Worm (Caenorhabditis elegans) whole organism, L4 larva: ENCODE measurements around the gene paqr-1.
A peak's percentile ranks its signal among the peaks of the same experiment; 100 is the strongest.

Source experiments
- F10B5.3 ChIP-seq: sonication (generic microtip); optimal IDR thresholded peaks from 2 replicates; lab custom pipeline; 2016; ENCODE audit warnings: mild to moderate bottlenecking, missing genetic modification characterization, missing compliant biosample characterization
- R02D3.7 ChIP-seq: fragments of 150-350 bp; sonication (generic microtip); optimal IDR thresholded peaks from 3 replicates; lab custom pipeline; 2014; ENCODE audit warnings: missing biosample characterization, missing genetic modification characterization
- T20F7.1 ChIP-seq: fragments of 200-800 bp; sonication (Bioruptor generic); optimal IDR thresholded peaks from 2 replicates; lab custom pipeline; 2018; ENCODE audit warnings: mild to moderate bottlenecking, missing genetic modification characterization, missing compliant biosample characterization
- T26A8.4 ChIP-seq: fragments of 200-800 bp; sonication (Bioruptor generic); IDR thresholded peaks from 2 replicates; pipeline ENCODE4 v1.3.6; 2022; ENCODE audit warnings: missing genetic modification characterization, missing compliant biosample characterization
- Y5F2A.4 ChIP-seq: fragments of 200-800 bp; sonication (Bioruptor generic); optimal IDR thresholded peaks from 2 replicates; lab custom pipeline; 2018; ENCODE audit warnings: mild to moderate bottlenecking, missing genetic modification characterization, missing compliant biosample characterization
- ZK546.5 ChIP-seq, 2 experiments: sonication (generic microtip); optimal IDR thresholded peaks; 2 replicates each; lab custom pipeline; 2017; ENCODE audit warnings: missing biosample characterization in 2 of 2, missing genetic modification characterization in 2 of 2
- aha-1 ChIP-seq: fragments of 150-350 bp; peaks from one replicate; lab custom pipeline; 2014; ENCODE audit warnings: missing biosample characterization, missing genetic modification characterization
- ama-1 ChIP-seq: fragments of 150-350 bp; optimal IDR thresholded peaks from 2 replicates; lab custom pipeline; 2014; ENCODE audit warnings: inconsistent platforms, mixed read lengths
- arid-1 ChIP-seq: fragments of 200-800 bp; sonication (Bioruptor generic); conservative IDR thresholded peaks from 2 replicates; pipeline ENCODE4 v1.3.6; 2022; ENCODE audit warnings: missing genetic modification reagents, missing genetic modification characterization, missing compliant biosample characterization
- attf-4 ChIP-seq: sonication (generic microtip); optimal IDR thresholded peaks from 3 replicates; lab custom pipeline; 2017; ENCODE audit warnings: missing biosample characterization, missing genetic modification characterization
- ceh-28 ChIP-seq: fragments of 150-350 bp; optimal IDR thresholded peaks from 2 replicates; lab custom pipeline; 2014; ENCODE audit warnings: missing biosample characterization, missing genetic modification reagents, missing genetic modification characterization
- ceh-32 ChIP-seq: sonication (generic microtip); optimal IDR thresholded peaks from 2 replicates; lab custom pipeline; 2016; ENCODE audit warnings: mild to moderate bottlenecking, missing genetic modification characterization, missing compliant biosample characterization; ENCODE audit not compliant: poor library complexity
- cey-2 ChIP-seq: sonication (generic microtip); optimal IDR thresholded peaks from 3 replicates; lab custom pipeline; 2017; ENCODE audit warnings: missing genetic modification characterization, mild to moderate bottlenecking, missing compliant biosample characterization, antibody characterized with exemption, borderline replicate concordance; ENCODE audit not compliant: insufficient read depth
- daf-12 ChIP-seq: fragments of 150-350 bp; optimal IDR thresholded peaks from 2 replicates; lab custom pipeline; 2014; ENCODE audit warnings: missing biosample characterization, missing genetic modification reagents, missing genetic modification characterization
- daf-16 ChIP-seq, 3 experiments: sonication (generic microtip); optimal IDR thresholded peaks; 2 replicates each; lab custom pipeline; 2016 to 2017; ENCODE audit warnings: missing genetic modification characterization in 3 of 3, missing genetic modification reagents in 3 of 3, mild to moderate bottlenecking in 2 of 3, missing compliant biosample characterization in 2 of 3, missing biosample characterization in 1 of 3, moderate library complexity in 1 of 3
- daf-19 ChIP-seq: fragments of 200-800 bp; sonication (Bioruptor generic); conservative IDR thresholded peaks from 2 replicates; pipeline ENCODE4 v1.3.6; 2022; ENCODE audit warnings: missing genetic modification characterization, missing compliant biosample characterization
- dmd-6 ChIP-seq: fragments of 200-800 bp; sonication (Bioruptor generic); IDR thresholded peaks from 2 replicates; pipeline ENCODE4 v1.3.6; 2022; ENCODE audit warnings: missing genetic modification reagents, missing genetic modification characterization, missing compliant biosample characterization
- dve-1 ChIP-seq: sonication (generic microtip); optimal IDR thresholded peaks from 2 replicates; lab custom pipeline; 2017; ENCODE audit warnings: antibody characterized with exemption, mild to moderate bottlenecking, missing genetic modification characterization, missing compliant biosample characterization; ENCODE audit not compliant: insufficient read depth
- egl-43 ChIP-seq: fragments of 200-800 bp; sonication (Bioruptor generic); IDR thresholded peaks from 2 replicates; pipeline ENCODE4 v1.3.6; 2022; ENCODE audit warnings: missing genetic modification reagents, missing genetic modification characterization, missing compliant biosample characterization
- fos-1 ChIP-seq: fragments of 150-350 bp; optimal IDR thresholded peaks from 2 replicates; lab custom pipeline; 2014; ENCODE audit warnings: missing biosample characterization, missing genetic modification characterization
- hlh-11 ChIP-seq: fragments of 200-800 bp; sonication (Bioruptor generic); optimal IDR thresholded peaks from 2 replicates; lab custom pipeline; 2018; ENCODE audit warnings: mild to moderate bottlenecking, missing genetic modification characterization, missing compliant biosample characterization
- hlh-30 ChIP-seq: sonication (generic microtip); optimal IDR thresholded peaks from 2 replicates; lab custom pipeline; 2017; ENCODE audit warnings: antibody characterized with exemption, mild to moderate bottlenecking, missing genetic modification characterization, missing compliant biosample characterization; ENCODE audit not compliant: insufficient read depth
- lim-7 ChIP-seq: fragments of 200-800 bp; sonication (Bioruptor generic); IDR thresholded peaks from 2 replicates; pipeline ENCODE4 v1.3.6; 2022; ENCODE audit warnings: missing genetic modification characterization, missing compliant biosample characterization
- lin-1 ChIP-seq: fragments of 200-800 bp; sonication (Bioruptor generic); IDR thresholded peaks from 2 replicates; pipeline ENCODE4 v1.3.6; 2022; ENCODE audit warnings: missing genetic modification reagents, missing genetic modification characterization, missing compliant biosample characterization
- lin-13 ChIP-seq: fragments of 150-350 bp; optimal IDR thresholded peaks from 2 replicates; lab custom pipeline; 2014; ENCODE audit warnings: missing biosample characterization, missing genetic modification reagents, missing genetic modification characterization
- lin-15B ChIP-seq: fragments of 150-350 bp; sonication (generic microtip); optimal IDR thresholded peaks from 3 replicates; lab custom pipeline; 2014; ENCODE audit warnings: missing biosample characterization, missing genetic modification characterization
- lin-38 ChIP-seq: fragments of 200-800 bp; sonication (Bioruptor generic); IDR thresholded peaks from 2 replicates; pipeline ENCODE4 v1.3.6; 2022; ENCODE audit warnings: missing genetic modification reagents, missing genetic modification characterization, missing compliant biosample characterization
- lin-39 ChIP-seq: fragments of 150-350 bp; optimal IDR thresholded peaks from 2 replicates; lab custom pipeline; 2014; ENCODE audit warnings: missing biosample characterization, missing genetic modification reagents, missing genetic modification characterization
- lsy-2 ChIP-seq, 2 experiments: fragments of 150-350 bp in 1 of 2; sonication (generic microtip) in 1 of 2; optimal IDR thresholded peaks; 2 replicates each; lab custom pipeline; 2014 to 2017; ENCODE audit warnings: missing biosample characterization in 2 of 2, missing genetic modification characterization in 2 of 2
- mdl-1 ChIP-seq, 2 experiments: fragments of 150-350 bp in 1 of 2; sonication (generic microtip) in 1 of 2; optimal IDR thresholded peaks; 2 replicates each; lab custom pipeline; 2014 to 2017; ENCODE audit warnings: missing biosample characterization in 2 of 2, missing genetic modification characterization in 2 of 2
- mes-2 ChIP-seq: sonication (generic microtip); optimal IDR thresholded peaks from 2 replicates; lab custom pipeline; 2016; ENCODE audit warnings: missing genotype, mild to moderate bottlenecking, missing genetic modification characterization, missing compliant biosample characterization; ENCODE audit not compliant: poor library complexity, severe bottlenecking
- mxl-3 ChIP-seq: fragments of 200-800 bp; sonication (Bioruptor generic); optimal IDR thresholded peaks from 2 replicates; lab custom pipeline; 2018; ENCODE audit warnings: mild to moderate bottlenecking, missing genetic modification characterization, missing compliant biosample characterization
- nhr-102 ChIP-seq: sonication (generic microtip); optimal IDR thresholded peaks from 2 replicates; lab custom pipeline; 2016; ENCODE audit warnings: mild to moderate bottlenecking, missing genetic modification characterization, moderate library complexity, missing compliant biosample characterization
- nhr-11 ChIP-seq: fragments of 150-350 bp; optimal IDR thresholded peaks from 2 replicates; lab custom pipeline; 2014; ENCODE audit warnings: missing biosample characterization, missing genetic modification characterization
- nhr-111 ChIP-seq: fragments of 200-800 bp; sonication (Bioruptor generic); optimal IDR thresholded peaks from 2 replicates; lab custom pipeline; 2018; ENCODE audit warnings: mild to moderate bottlenecking, missing genetic modification characterization, missing compliant biosample characterization
- nhr-25 ChIP-seq: sonication (generic microtip); optimal IDR thresholded peaks from 2 replicates; lab custom pipeline; 2017; ENCODE audit warnings: missing genetic modification characterization, mild to moderate bottlenecking, missing compliant biosample characterization, antibody characterized with exemption, moderate library complexity, borderline replicate concordance; ENCODE audit not compliant: insufficient read depth
- nhr-42 ChIP-seq: fragments of 200-800 bp; sonication (Bioruptor generic); IDR thresholded peaks from 2 replicates; pipeline ENCODE4 v1.3.6; 2022; ENCODE audit warnings: missing genetic modification characterization, missing compliant biosample characterization
- nhr-48 ChIP-seq: sonication (generic microtip); optimal IDR thresholded peaks from 2 replicates; lab custom pipeline; 2016; ENCODE audit warnings: mild to moderate bottlenecking, missing genetic modification characterization, missing compliant biosample characterization
- nhr-6 ChIP-seq: fragments of 150-350 bp; optimal IDR thresholded peaks from 2 replicates; lab custom pipeline; 2014; ENCODE audit warnings: missing biosample characterization, missing genetic modification characterization
- nhr-76 ChIP-seq: fragments of 150-350 bp; optimal IDR thresholded peaks from 2 replicates; lab custom pipeline; 2014; ENCODE audit warnings: missing biosample characterization, missing genetic modification characterization
- nhr-77 ChIP-seq: fragments of 150-350 bp; optimal IDR thresholded peaks from 2 replicates; lab custom pipeline; 2014; ENCODE audit warnings: missing biosample characterization, missing genetic modification characterization
- pha-4 ChIP-seq, 2 experiments: fragments of 150-350 bp in 1 of 2; fragments of 200-800 bp in 1 of 2; sonication (Bioruptor generic) in 1 of 2; IDR thresholded peaks in 1 of 2; optimal IDR thresholded peaks in 1 of 2; 2 replicates each; pipeline versions ENCODE4 v1.3.6 to Lab custom; 2014 to 2022; ENCODE audit warnings: missing genetic modification characterization in 2 of 2, missing genetic modification reagents in 2 of 2, missing biosample characterization in 1 of 2, missing compliant biosample characterization in 1 of 2
- sdz-12 ChIP-seq: fragments of 200-800 bp; sonication (Bioruptor generic); optimal IDR thresholded peaks from 2 replicates; lab custom pipeline; 2018; ENCODE audit warnings: mild to moderate bottlenecking, missing genetic modification characterization, missing compliant biosample characterization
- tag-97 ChIP-seq: fragments of 200-800 bp; sonication (Bioruptor generic); IDR thresholded peaks from 2 replicates; pipeline ENCODE4 v1.3.6; 2022; ENCODE audit warnings: missing genetic modification characterization, missing compliant biosample characterization
- unc-130 ChIP-seq: sonication (generic microtip); optimal IDR thresholded peaks from 2 replicates; lab custom pipeline; 2016; ENCODE audit warnings: missing genetic modification reagents, missing genetic modification characterization, missing compliant biosample characterization
- zag-1 ChIP-seq: fragments of 150-350 bp; optimal IDR thresholded peaks from 2 replicates; lab custom pipeline; 2014; ENCODE audit warnings: missing biosample characterization, missing genetic modification characterization
- zip-11 ChIP-seq: fragments of 200-800 bp; sonication (Bioruptor generic); IDR thresholded peaks from 2 replicates; pipeline ENCODE4 v1.3.6; 2022; ENCODE audit warnings: missing genetic modification characterization, missing compliant biosample characterization

Gene paqr-1

DNA sequence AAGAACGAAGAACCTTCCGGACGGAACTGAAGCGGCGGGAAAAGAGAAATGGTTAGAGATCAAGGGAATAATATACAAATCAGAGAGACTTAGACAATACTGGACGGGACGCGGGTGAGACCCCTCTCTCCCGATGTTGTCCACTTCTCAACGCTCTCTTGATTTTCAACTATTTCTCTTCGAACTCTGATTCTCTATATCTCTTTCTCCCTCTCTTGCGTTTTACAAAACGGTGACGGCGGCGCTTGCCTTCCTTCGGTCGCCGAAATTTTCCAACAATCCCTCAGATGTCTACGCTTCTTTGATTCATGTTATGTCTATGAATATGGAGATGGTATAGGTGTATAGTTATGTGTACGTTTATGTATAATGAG is 21.5 kb upstream of the paqr-1 start (continued):
- no peak for TF ChIP-seq cey-2 (tag; lab: Kevin White, UChicago)
- TF ChIP-seq nhr-48 = no peak
- TF ChIP-seq nhr-76 (tag; lab: Kevin White, UChicago) = no peak
- no peak for TF ChIP-seq lin-39 (tag; lab: Kevin White, UChicago)
- no peak for TF ChIP-seq ZK546.5 (tag; optimal IDR thresholded peaks at IDR 0.05; lab: Kevin White, UChicago)
- TF ChIP-seq nhr-111 (GFP tag; lab: Kevin White, UChicago) = no peak
- TF ChIP-seq zip-11 (GFP tag; lab: Robert Waterston, UW) = no peak
- TF ChIP-seq sdz-12 = no peak
- TF ChIP-seq lin-38 = peak; percentile 49
- peak; percentile 30 for TF ChIP-seq nhr-6 (tag; lab: Kevin White, UChicago)
- TF ChIP-seq arid-1 (GFP tag; lab: Robert Waterston, UW) = 0 out of 2 replicates have a peak, but pooled peaks have one; percentile 36
- no peak for TF ChIP-seq egl-43 (GFP tag; lab: Robert Waterston, UW)
- no peak for TF ChIP-seq Y5F2A.4
- TF ChIP-seq T26A8.4 (GFP tag; lab: Robert Waterston, UW) = 0 out of 2 replicates have a peak, but pooled peaks have one; percentile 13
- TF ChIP-seq lin-13 (GFP tag; lab: Kevin White, UChicago) = peak; percentile 16
- peak in 1 of 2 experiments; percentile 1 for TF ChIP-seq daf-16 (GFP tag; optimal IDR thresholded peaks at IDR 0.05; lab: Kevin White, UChicago)
- TF ChIP-seq daf-16 (tag; optimal IDR thresholded peaks at IDR 0.05; lab: Kevin White, UChicago) = peak; percentile 67
- TF ChIP-seq mxl-3 (GFP tag; lab: Kevin White, UChicago) = peak; percentile 30
- no peak for TF ChIP-seq nhr-77 (tag; lab: Kevin White, UChicago)
- TF ChIP-seq unc-130 = no peak
- TF ChIP-seq lsy-2 (tag; optimal IDR thresholded peaks at IDR 0.05; lab: Kevin White, UChicago) = peak in 1 of 2 experiments; percentile 27
- peak; percentile 81 for TF ChIP-seq hlh-11 (tag; lab: Kevin White, UChicago)
- no peak for TF ChIP-seq ama-1 (lab: Kevin White, UChicago)
- TF ChIP-seq dmd-6 = peak; percentile 19; the same call in 1 of the 2 replicates
- no peak for TF ChIP-seq nhr-11
- no peak for TF ChIP-seq aha-1

DNA sequence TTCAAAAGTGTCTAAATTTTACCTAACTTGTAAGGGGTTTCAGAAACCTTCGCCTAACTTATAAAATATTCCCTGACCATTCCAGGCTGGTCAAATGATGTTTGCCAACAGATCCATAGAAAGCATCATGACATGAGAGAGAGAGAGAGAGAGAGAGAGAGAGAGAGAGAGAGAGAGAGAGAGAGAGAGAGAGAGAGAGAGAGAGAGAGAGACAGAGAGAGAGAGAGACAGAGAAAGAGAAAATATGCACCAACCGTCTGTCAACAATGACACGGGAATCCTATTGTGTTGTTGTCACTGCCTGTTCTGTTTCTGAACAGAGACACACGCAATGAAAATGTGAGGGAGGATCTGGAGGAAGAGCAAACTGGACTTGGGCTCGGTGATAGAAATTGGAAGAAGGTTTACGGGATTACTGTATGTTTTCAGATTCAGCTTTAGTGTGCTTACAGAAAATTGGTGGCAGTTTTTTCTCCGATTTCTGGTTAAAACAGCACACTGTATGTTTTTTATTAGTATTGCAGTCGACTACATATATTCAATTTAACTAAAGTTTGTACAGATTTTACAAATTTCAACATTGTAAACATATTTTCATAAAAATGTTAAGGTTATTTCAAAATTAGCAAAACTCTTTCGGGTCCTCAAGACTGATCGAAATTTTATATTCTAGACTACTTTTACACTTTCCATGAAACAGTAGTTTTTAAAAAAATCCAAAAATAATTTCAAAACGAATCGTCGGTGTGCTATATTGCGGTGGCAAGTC is 20.9 kb upstream of the paqr-1 start:
- TF ChIP-seq pha-4 (GFP tag; IDR thresholded peaks at IDR 0.05; lab: Robert Waterston, UW) = no peak; the same call in 1 of the 2 replicates
- peak; percentile 68 for TF ChIP-seq pha-4 (tag; optimal IDR thresholded peaks at IDR 0.05; lab: Kevin White, UChicago)
- TF ChIP-seq lim-7 = no peak
- no peak for TF ChIP-seq nhr-76 (tag; lab: Kevin White, UChicago)
- TF ChIP-seq lin-38 = no peak
- no peak for TF ChIP-seq fos-1 (tag; lab: Kevin White, UChicago)
- TF ChIP-seq ZK546.5 (tag; optimal IDR thresholded peaks at IDR 0.05; lab: Kevin White, UChicago) = no peak
- no peak for TF ChIP-seq tag-97 (GFP tag; lab: Robert Waterston, UW)
- no peak for TF ChIP-seq attf-4 (tag; lab: Kevin White, UChicago)
- no peak for TF ChIP-seq T20F7.1 (GFP tag; lab: Kevin White, UChicago)
- no peak for TF ChIP-seq mdl-1 (tag; optimal IDR thresholded peaks at IDR 0.05; lab: Kevin White, UChicago)
- no peak for TF ChIP-seq daf-16 (GFP tag; optimal IDR thresholded peaks at IDR 0.05; lab: Kevin White, UChicago)
- TF ChIP-seq daf-16 (tag; optimal IDR thresholded peaks at IDR 0.05; lab: Kevin White, UChicago) = peak; percentile 74
- peak; percentile 46 for TF ChIP-seq hlh-30 (tag; lab: Kevin White, UChicago)
- no peak for TF ChIP-seq nhr-25 (tag; lab: Kevin White, UChicago)
- TF ChIP-seq lin-1 (GFP tag; lab: Robert Waterston, UW) = no peak
- TF ChIP-seq aha-1 = peak; percentile 69
- TF ChIP-seq zag-1 = no peak
- no peak for TF ChIP-seq R02D3.7
- no peak for TF ChIP-seq nhr-102 (tag; lab: Kevin White, UChicago)
- TF ChIP-seq F10B5.3 (tag; lab: Kevin White, UChicago) = no peak
- no peak for TF ChIP-seq daf-19 (GFP tag; lab: Robert Waterston, UW)
- TF ChIP-seq mes-2 (tag; lab: Kevin White, UChicago) = no peak
- TF ChIP-seq dve-1 (tag; lab: Kevin White, UChicago) = peak; percentile 85
- no peak for TF ChIP-seq lin-15B (tag; lab: Kevin White, UChicago)
- TF ChIP-seq ceh-28 = no peak
- no peak for TF ChIP-seq daf-12
- TF ChIP-seq ceh-32 (tag; lab: Kevin White, UChicago) = no peak
- no peak for TF ChIP-seq nhr-42 (GFP tag; lab: Robert Waterston, UW)
